Worm (Caenorhabditis elegans) whole organism, L4 larva: ENCODE data around the gene miz-1.

Experiments
- D1046.2 ChIP-seq: fragments of 200-800 bp; sonication (Bioruptor generic); IDR thresholded peaks from 2 replicates; pipeline ENCODE4 v1.3.6; 2022; ENCODE audit warnings: missing genetic modification characterization, missing compliant biosample characterization
- F10B5.3 ChIP-seq: sonication (generic microtip); optimal IDR thresholded peaks from 2 replicates; lab custom pipeline; 2016; ENCODE audit warnings: mild to moderate bottlenecking, missing genetic modification characterization, missing compliant biosample characterization
- F37D6.2 ChIP-seq: sonication (generic microtip); optimal IDR thresholded peaks from 2 replicates; lab custom pipeline; 2016; ENCODE audit warnings: mild to moderate bottlenecking, missing genetic modification characterization, missing compliant biosample characterization
- F44E2.7 ChIP-seq: fragments of 200-800 bp; sonication (Bioruptor generic); IDR thresholded peaks from 2 replicates; pipeline ENCODE4 v2.1.2; 2022; ENCODE audit warnings: missing genetic modification characterization, missing compliant biosample characterization
- R02D3.7 ChIP-seq: fragments of 150-350 bp; sonication (generic microtip); optimal IDR thresholded peaks from 3 replicates; lab custom pipeline; 2014; ENCODE audit warnings: missing biosample characterization, missing genetic modification characterization
- T20F7.1 ChIP-seq: fragments of 200-800 bp; sonication (Bioruptor generic); optimal IDR thresholded peaks from 2 replicates; lab custom pipeline; 2018; ENCODE audit warnings: mild to moderate bottlenecking, missing genetic modification characterization, missing compliant biosample characterization
- Y105C5A.15 ChIP-seq: fragments of 200-800 bp; sonication (Bioruptor generic); IDR thresholded peaks from 2 replicates; pipeline ENCODE4 v1.3.6; 2022; ENCODE audit warnings: missing genetic modification characterization, missing compliant biosample characterization
- Y75B8A.6 ChIP-seq: fragments of 200-800 bp; sonication (Bioruptor generic); IDR thresholded peaks from 2 replicates; pipeline ENCODE4 v1.3.6; 2022; ENCODE audit warnings: missing genetic modification reagents, missing genetic modification characterization, missing compliant biosample characterization
- aha-1 ChIP-seq: fragments of 150-350 bp; peaks from one replicate; lab custom pipeline; 2014; ENCODE audit warnings: missing biosample characterization, missing genetic modification characterization
- aly-2 ChIP-seq: sonication (generic microtip); optimal IDR thresholded peaks from 2 replicates; lab custom pipeline; 2018; ENCODE audit warnings: missing biosample characterization, missing genetic modification characterization
- attf-4 ChIP-seq: sonication (generic microtip); optimal IDR thresholded peaks from 3 replicates; lab custom pipeline; 2017; ENCODE audit warnings: missing biosample characterization, missing genetic modification characterization
- ceh-20 ChIP-seq: fragments of 200-800 bp; sonication (Bioruptor generic); IDR thresholded peaks from 2 replicates; pipeline ENCODE4 v1.3.6; 2022; ENCODE audit warnings: missing genetic modification reagents, missing genetic modification characterization, missing compliant biosample characterization
- ceh-44 ChIP-seq: fragments of 200-800 bp; sonication (Bioruptor generic); IDR thresholded peaks from 2 replicates; pipeline ENCODE4 v1.3.6; 2022; ENCODE audit warnings: missing genetic modification reagents, missing genetic modification characterization, missing compliant biosample characterization
- ces-1 ChIP-seq: fragments of 150-350 bp; sonication (generic microtip); optimal IDR thresholded peaks from 4 replicates; lab custom pipeline; 2014; ENCODE audit warnings: missing biosample characterization, missing genetic modification reagents, missing genetic modification characterization
- ctbp-1 ChIP-seq: fragments of 200-800 bp; sonication (Bioruptor generic); IDR thresholded peaks from 2 replicates; pipeline ENCODE4 v1.3.6; 2022; ENCODE audit warnings: missing genetic modification reagents, missing genetic modification characterization, missing compliant biosample characterization
- dmd-6 ChIP-seq: fragments of 200-800 bp; sonication (Bioruptor generic); IDR thresholded peaks from 2 replicates; pipeline ENCODE4 v1.3.6; 2022; ENCODE audit warnings: missing genetic modification reagents, missing genetic modification characterization, missing compliant biosample characterization
- dmd-9 ChIP-seq: fragments of 200-800 bp; sonication (Bioruptor generic); IDR thresholded peaks from 2 replicates; pipeline ENCODE4 v1.3.6; 2022; ENCODE audit warnings: missing genetic modification reagents, missing genetic modification characterization, missing compliant biosample characterization
- egl-43 ChIP-seq: fragments of 200-800 bp; sonication (Bioruptor generic); IDR thresholded peaks from 2 replicates; pipeline ENCODE4 v1.3.6; 2022; ENCODE audit warnings: missing genetic modification reagents, missing genetic modification characterization, missing compliant biosample characterization
- gei-8 ChIP-seq: fragments of 200-800 bp; sonication (Bioruptor generic); optimal IDR thresholded peaks from 2 replicates; lab custom pipeline; 2018; ENCODE audit warnings: mild to moderate bottlenecking, missing genetic modification characterization, missing compliant biosample characterization
- hif-1 ChIP-seq, 2 experiments: sonication (generic microtip); optimal IDR thresholded peaks; 2 replicates each; lab custom pipeline; 2016 to 2017; ENCODE audit warnings: missing compliant biosample characterization in 2 of 2, missing genetic modification characterization in 2 of 2, missing genetic modification reagents in 2 of 2, missing genotype in 2 of 2, mild to moderate bottlenecking in 1 of 2
- hlh-11 ChIP-seq: fragments of 200-800 bp; sonication (Bioruptor generic); optimal IDR thresholded peaks from 2 replicates; lab custom pipeline; 2018; ENCODE audit warnings: mild to moderate bottlenecking, missing genetic modification characterization, missing compliant biosample characterization
- hlh-30 ChIP-seq: sonication (generic microtip); optimal IDR thresholded peaks from 2 replicates; lab custom pipeline; 2017; ENCODE audit warnings: antibody characterized with exemption, mild to moderate bottlenecking, missing genetic modification characterization, missing compliant biosample characterization; ENCODE audit not compliant: insufficient read depth
- lin-15B ChIP-seq: fragments of 150-350 bp; sonication (generic microtip); optimal IDR thresholded peaks from 3 replicates; lab custom pipeline; 2014; ENCODE audit warnings: missing biosample characterization, missing genetic modification characterization
- lin-29 ChIP-seq: fragments of 200-800 bp; sonication (Bioruptor generic); IDR thresholded peaks from 2 replicates; pipeline ENCODE4 v1.3.6; 2022; ENCODE audit warnings: missing genetic modification reagents, missing genetic modification characterization, missing compliant biosample characterization
- lin-38 ChIP-seq: fragments of 200-800 bp; sonication (Bioruptor generic); IDR thresholded peaks from 2 replicates; pipeline ENCODE4 v1.3.6; 2022; ENCODE audit warnings: missing genetic modification reagents, missing genetic modification characterization, missing compliant biosample characterization
- lin-39 ChIP-seq: fragments of 150-350 bp; optimal IDR thresholded peaks from 2 replicates; lab custom pipeline; 2014; ENCODE audit warnings: missing biosample characterization, missing genetic modification reagents, missing genetic modification characterization
- lir-3 ChIP-seq: sonication (generic microtip); optimal IDR thresholded peaks from 2 replicates; lab custom pipeline; 2016; ENCODE audit warnings: mild to moderate bottlenecking, missing genetic modification characterization, missing compliant biosample characterization
- lsy-2 ChIP-seq, 2 experiments: fragments of 150-350 bp in 1 of 2; sonication (generic microtip) in 1 of 2; optimal IDR thresholded peaks; 2 replicates each; lab custom pipeline; 2014 to 2017; ENCODE audit warnings: missing biosample characterization in 2 of 2, missing genetic modification characterization in 2 of 2
- madf-5 ChIP-seq, 2 experiments: fragments of 200-800 bp; sonication (Bioruptor generic); IDR thresholded peaks; 2 replicates each; pipeline ENCODE4 v1.3.6; 2022; ENCODE audit warnings: missing compliant biosample characterization in 2 of 2, missing genetic modification characterization in 2 of 2
- madf-9 ChIP-seq: fragments of 200-800 bp; sonication (Bioruptor generic); conservative IDR thresholded peaks from 2 replicates; pipeline ENCODE4 v1.3.6; 2022; ENCODE audit warnings: missing genetic modification reagents, missing genetic modification characterization, missing compliant biosample characterization
- mdl-1 ChIP-seq, 2 experiments: fragments of 150-350 bp in 1 of 2; sonication (generic microtip) in 1 of 2; optimal IDR thresholded peaks; 2 replicates each; lab custom pipeline; 2014 to 2017; ENCODE audit warnings: missing biosample characterization in 2 of 2, missing genetic modification characterization in 2 of 2
- mep-1 ChIP-seq: fragments of 150-350 bp; sonication (generic microtip); optimal IDR thresholded peaks from 3 replicates; lab custom pipeline; 2014; ENCODE audit warnings: missing biosample characterization, missing genetic modification characterization
- nhr-102 ChIP-seq: sonication (generic microtip); optimal IDR thresholded peaks from 2 replicates; lab custom pipeline; 2016; ENCODE audit warnings: mild to moderate bottlenecking, missing genetic modification characterization, moderate library complexity, missing compliant biosample characterization
- nhr-11 ChIP-seq: fragments of 150-350 bp; optimal IDR thresholded peaks from 2 replicates; lab custom pipeline; 2014; ENCODE audit warnings: missing biosample characterization, missing genetic modification characterization
- nhr-25 ChIP-seq: sonication (generic microtip); optimal IDR thresholded peaks from 2 replicates; lab custom pipeline; 2017; ENCODE audit warnings: missing genetic modification characterization, mild to moderate bottlenecking, missing compliant biosample characterization, antibody characterized with exemption, moderate library complexity, borderline replicate concordance; ENCODE audit not compliant: insufficient read depth
- nhr-42 ChIP-seq: fragments of 200-800 bp; sonication (Bioruptor generic); IDR thresholded peaks from 2 replicates; pipeline ENCODE4 v1.3.6; 2022; ENCODE audit warnings: missing genetic modification characterization, missing compliant biosample characterization
- nhr-76 ChIP-seq: fragments of 150-350 bp; optimal IDR thresholded peaks from 2 replicates; lab custom pipeline; 2014; ENCODE audit warnings: missing biosample characterization, missing genetic modification characterization
- pha-4 ChIP-seq, 2 experiments: fragments of 150-350 bp in 1 of 2; fragments of 200-800 bp in 1 of 2; sonication (Bioruptor generic) in 1 of 2; IDR thresholded peaks in 1 of 2; optimal IDR thresholded peaks in 1 of 2; 2 replicates each; pipeline versions ENCODE4 v1.3.6 to Lab custom; 2014 to 2022; ENCODE audit warnings: missing genetic modification characterization in 2 of 2, missing genetic modification reagents in 2 of 2, missing biosample characterization in 1 of 2, missing compliant biosample characterization in 1 of 2
- php-3 ChIP-seq: fragments of 200-800 bp; sonication (Bioruptor generic); IDR thresholded peaks from 2 replicates; pipeline ENCODE4 v1.3.6; 2022; ENCODE audit warnings: missing genetic modification reagents, missing genetic modification characterization, missing compliant biosample characterization
- rbr-2 ChIP-seq: sonication (generic microtip); optimal IDR thresholded peaks from 2 replicates; lab custom pipeline; 2016; ENCODE audit warnings: missing genotype, missing genetic modification characterization, missing compliant biosample characterization
- sdz-12 ChIP-seq: fragments of 200-800 bp; sonication (Bioruptor generic); optimal IDR thresholded peaks from 2 replicates; lab custom pipeline; 2018; ENCODE audit warnings: mild to moderate bottlenecking, missing genetic modification characterization, missing compliant biosample characterization
- set-16 ChIP-seq: fragments of 200-800 bp; sonication (Bioruptor generic); IDR thresholded peaks from 2 replicates; pipeline ENCODE4 v1.3.6; 2022; ENCODE audit warnings: missing genetic modification reagents, missing genetic modification characterization, missing compliant biosample characterization
- snpc-1.2 ChIP-seq: fragments of 200-800 bp; sonication (Bioruptor generic); IDR thresholded peaks from 2 replicates; pipeline ENCODE4 v1.3.6; 2022; ENCODE audit warnings: missing genetic modification reagents, missing genetic modification characterization, missing compliant biosample characterization
- spr-3 ChIP-seq: fragments of 200-800 bp; sonication (Bioruptor generic); optimal IDR thresholded peaks from 2 replicates; lab custom pipeline; 2018; ENCODE audit warnings: mild to moderate bottlenecking, missing genetic modification characterization, missing compliant biosample characterization
- tra-1 ChIP-seq: fragments of 200-800 bp; sonication (Bioruptor generic); IDR thresholded peaks from 2 replicates; pipeline ENCODE4 v1.3.6; 2022; ENCODE audit warnings: missing genetic modification reagents, missing genetic modification characterization, missing compliant biosample characterization
- unc-62 ChIP-seq, 3 experiments: fragments of 150-350 bp in 1 of 3; sonication (generic microtip); optimal IDR thresholded peaks in 2 of 3; peaks in 1 of 3; 1 replicate in 1 of 3; 2 replicates in 2 of 3; lab custom pipeline; 2014 to 2017; ENCODE audit warnings: missing biosample characterization in 3 of 3, missing genetic modification characterization in 3 of 3, missing genetic modification reagents in 3 of 3, missing genotype in 1 of 3
- vab-7 ChIP-seq: fragments of 200-800 bp; sonication (Bioruptor generic); IDR thresholded peaks from 2 replicates; pipeline ENCODE4 v1.3.6; 2022; ENCODE audit warnings: missing genetic modification reagents, missing genetic modification characterization, missing compliant biosample characterization
- zag-1 ChIP-seq: fragments of 150-350 bp; optimal IDR thresholded peaks from 2 replicates; lab custom pipeline; 2014; ENCODE audit warnings: missing biosample characterization, missing genetic modification characterization
- zfp-2 ChIP-seq: sonication (generic microtip); optimal IDR thresholded peaks from 2 replicates; lab custom pipeline; 2016; ENCODE audit warnings: mild to moderate bottlenecking, missing genetic modification characterization, missing compliant biosample characterization
- ztf-11 ChIP-seq: fragments of 150-350 bp; optimal IDR thresholded peaks from 2 replicates; lab custom pipeline; 2014; ENCODE audit warnings: missing biosample characterization, missing genetic modification characterization

The miz-1 gene

ce11 chrIV:10819049-10819448 lies 6.8 kb downstream of the miz-1 start:
- peak; percentile 92 for TF ChIP-seq aha-1 (tag; lab: Kevin White, UChicago)
- no peak for TF ChIP-seq hif-1 (tag; optimal IDR thresholded peaks at IDR 0.05; lab: Kevin White, UChicago)
- TF ChIP-seq Y105C5A.15 (GFP tag; lab: Robert Waterston, UW), result 0 out of 2 replicates have a peak, but pooled peaks have one; percentile 24
- peak; percentile 43 for TF ChIP-seq set-16
- TF ChIP-seq D1046.2 (GFP tag; lab: Robert Waterston, UW), result no peak
- no peak for TF ChIP-seq lin-15B (tag; lab: Kevin White, UChicago)
- peak; percentile 7 for TF ChIP-seq nhr-11 (tag; lab: Kevin White, UChicago)
- peak; percentile 62; the same call in 1 of the 2 replicates for TF ChIP-seq egl-43 (GFP tag; lab: Robert Waterston, UW)
- TF ChIP-seq hlh-11 (tag; lab: Kevin White, UChicago), result peak; percentile 7
- TF ChIP-seq ces-1 (GFP tag; lab: Kevin White, UChicago), result no peak
- no peak for TF ChIP-seq tra-1
- TF ChIP-seq snpc-1.2 (GFP tag; lab: Robert Waterston, UW), result no peak
- no peak for TF ChIP-seq nhr-25 (tag; lab: Kevin White, UChicago)
- peak; percentile 49 for TF ChIP-seq rbr-2 (tag; lab: Kevin White, UChicago)
- TF ChIP-seq madf-5 (GFP tag; IDR thresholded peaks at IDR 0.05; lab: Robert Waterston, UW), result no peak
- TF ChIP-seq hlh-30 (tag; lab: Kevin White, UChicago), result peak; percentile 29
- TF ChIP-seq ztf-11, result no peak
- no peak for TF ChIP-seq gei-8 (GFP tag; lab: Kevin White, UChicago)
- peak; percentile 10 for TF ChIP-seq F37D6.2 (tag; lab: Kevin White, UChicago)
- TF ChIP-seq attf-4 (tag; lab: Kevin White, UChicago), result no peak
- peak in 1 of 2 experiments; percentile 95 for TF ChIP-seq unc-62 (GFP tag; optimal IDR thresholded peaks at IDR 0.05 in 1 of 2; lab: Kevin White, UChicago)
- no peak for TF ChIP-seq unc-62 (tag; optimal IDR thresholded peaks at IDR 0.05; lab: Kevin White, UChicago)
- TF ChIP-seq vab-7 (GFP tag; lab: Robert Waterston, UW), result 0 out of 2 replicates have a peak, but pooled peaks have one; percentile 19
- peak; percentile 47; the same call in 1 of the 2 replicates for TF ChIP-seq ctbp-1
- no peak for TF ChIP-seq php-3 (GFP tag; lab: Robert Waterston, UW)
- no peak for TF ChIP-seq nhr-76 (tag; lab: Kevin White, UChicago)
- TF ChIP-seq lsy-2 (tag; optimal IDR thresholded peaks at IDR 0.05; lab: Kevin White, UChicago), result peak in 1 of 2 experiments; percentile 7
- no peak for TF ChIP-seq lin-29
- TF ChIP-seq pha-4 (GFP tag; IDR thresholded peaks at IDR 0.05; lab: Robert Waterston, UW), result no peak
- no peak for TF ChIP-seq pha-4 (tag; optimal IDR thresholded peaks at IDR 0.05; lab: Kevin White, UChicago)
- TF ChIP-seq nhr-102 (tag; lab: Kevin White, UChicago), result no peak
- TF ChIP-seq lin-38, result no peak
- TF ChIP-seq Y75B8A.6 (GFP tag; lab: Robert Waterston, UW), result no peak
- no peak for TF ChIP-seq madf-9
- TF ChIP-seq dmd-6 (GFP tag; lab: Robert Waterston, UW), result peak; percentile 42
- TF ChIP-seq ceh-44, result no peak

DNA sequence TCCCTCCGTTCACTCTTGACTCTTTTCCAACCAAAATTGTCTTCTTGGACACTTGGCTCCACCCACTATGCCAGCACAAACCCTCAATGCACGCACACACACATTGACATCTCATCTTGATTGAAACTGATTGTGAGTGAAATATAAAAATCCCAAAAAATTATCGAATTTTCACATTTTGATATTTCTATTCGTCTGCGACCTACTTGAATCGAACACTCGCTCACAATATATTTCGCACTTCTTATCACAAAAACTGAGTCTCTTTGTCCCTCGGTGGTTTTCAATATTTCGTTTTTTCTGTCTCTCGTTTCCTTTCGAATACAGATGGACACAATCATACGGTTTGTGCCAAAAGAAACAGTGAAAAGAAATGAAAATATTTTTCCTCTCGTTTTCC lies 7.9 kb downstream of the miz-1 start:
- no peak for TF ChIP-seq mep-1 (tag; lab: Kevin White, UChicago)
- no peak for TF ChIP-seq F10B5.3 (tag; lab: Kevin White, UChicago)
- TF ChIP-seq sdz-12 (GFP tag; lab: Kevin White, UChicago), result no peak
- no peak for TF ChIP-seq zag-1 (tag; lab: Kevin White, UChicago)
- no peak for TF ChIP-seq dmd-9 (GFP tag; lab: Robert Waterston, UW)
- no peak for TF ChIP-seq F44E2.7 (GFP tag; lab: Robert Waterston, UW)
- no peak for TF ChIP-seq mdl-1 (tag; optimal IDR thresholded peaks at IDR 0.05; lab: Kevin White, UChicago)
- TF ChIP-seq lsy-2 (tag; optimal IDR thresholded peaks at IDR 0.05; lab: Kevin White, UChicago), result no peak
- TF ChIP-seq T20F7.1 (GFP tag; lab: Kevin White, UChicago), result no peak
- no peak for TF ChIP-seq ceh-20 (GFP tag; lab: Robert Waterston, UW)
- TF ChIP-seq nhr-11 (tag; lab: Kevin White, UChicago), result no peak
- TF ChIP-seq nhr-42, result no peak
- no peak for TF ChIP-seq ztf-11
- TF ChIP-seq R02D3.7 (tag; lab: Kevin White, UChicago), result no peak
- TF ChIP-seq aly-2 (tag; lab: Kevin White, UChicago), result no peak
- TF ChIP-seq lin-39, result no peak
- no peak for TF ChIP-seq zfp-2
- TF ChIP-seq spr-3, result no peak
- no peak for TF ChIP-seq pha-4 (GFP tag; IDR thresholded peaks at IDR 0.05; lab: Robert Waterston, UW)
- TF ChIP-seq pha-4 (tag; optimal IDR thresholded peaks at IDR 0.05; lab: Kevin White, UChicago), result no peak
- no peak for TF ChIP-seq lir-3
- TF ChIP-seq D1046.2 (GFP tag; lab: Robert Waterston, UW), result no peak
